Fruit fly (Drosophila melanogaster): ENCODE data around the gene CG11470.

The CG11470 gene

dm6 chr3R:29556003-29556467, 33.5 kb downstream of the CG11470 start, which contains the start of gene Dr:
Gene Dr (plus strand): TSS chr3R:29556386.
- peak; percentile 39 for TF ChIP-seq Mnt (GFP tag; optimal IDR thresholded peaks at IDR 0.05)
- TF ChIP-seq cic (GFP tag; optimal IDR thresholded peaks at IDR 0.05) = no peak
- TF ChIP-seq bab1 (GFP tag; optimal IDR thresholded peaks at IDR 0.05) = no peak
- TF ChIP-seq toe (GFP tag; optimal IDR thresholded peaks at IDR 0.05) = peak; percentile 22
- TF ChIP-seq CG5204 (GFP tag; optimal IDR thresholded peaks at IDR 0.05) = no peak
- TF ChIP-seq pad (GFP tag; optimal IDR thresholded peaks at IDR 0.05) = peak; percentile 94
- no peak for TF ChIP-seq Crg-1 (GFP tag; optimal IDR thresholded peaks at IDR 0.05)
- no peak for TF ChIP-seq kay (GFP tag; ENCODE audit: borderline replicate concordance)
- no peak for TF ChIP-seq tj (GFP tag; optimal IDR thresholded peaks at IDR 0.05)
- TF ChIP-seq Clk (GFP tag; optimal IDR thresholded peaks at IDR 0.05) = no peak
- no peak for TF ChIP-seq CG12768 (GFP tag; optimal IDR thresholded peaks at IDR 0.05)
- no peak for TF ChIP-seq Hr96 (GFP tag; optimal IDR thresholded peaks at IDR 0.05)
- no peak for TF ChIP-seq CG1620 (GFP tag; optimal IDR thresholded peaks at IDR 0.05)
- no peak for TF ChIP-seq ovo (GFP tag; optimal IDR thresholded peaks at IDR 0.05)
- TF ChIP-seq CG7101 (tag; optimal IDR thresholded peaks at IDR 0.05) = no peak
- peak; percentile 4 for TF ChIP-seq CG14711 (tag; optimal IDR thresholded peaks at IDR 0.05)
- no peak for TF ChIP-seq CG11617 (GFP tag; optimal IDR thresholded peaks at IDR 0.05)

dm6 chr3R:29552830-29553583, 36.6 kb downstream of the CG11470 start:
- no peak for TF ChIP-seq cnc (optimal IDR thresholded peaks at IDR 0.05)
- TF ChIP-seq CG7101 (tag; optimal IDR thresholded peaks at IDR 0.05) = no peak
- TF ChIP-seq CG5204 (GFP tag; optimal IDR thresholded peaks at IDR 0.05) = no peak
- TF ChIP-seq CG7045 (GFP tag; optimal IDR thresholded peaks at IDR 0.05) = no peak
- TF ChIP-seq pad (GFP tag; optimal IDR thresholded peaks at IDR 0.05) = no peak
- no peak for TF ChIP-seq CG14711 (tag; optimal IDR thresholded peaks at IDR 0.05)
- TF ChIP-seq Hr96 (GFP tag; optimal IDR thresholded peaks at IDR 0.05) = no peak
- TF ChIP-seq ovo (GFP tag; optimal IDR thresholded peaks at IDR 0.05) = no peak
- no peak for TF ChIP-seq Crg-1 (GFP tag; optimal IDR thresholded peaks at IDR 0.05)
- no peak for TF ChIP-seq CG12768 (GFP tag; optimal IDR thresholded peaks at IDR 0.05)
- no peak for TF ChIP-seq Clk (GFP tag; optimal IDR thresholded peaks at IDR 0.05)
- TF ChIP-seq tj (GFP tag; optimal IDR thresholded peaks at IDR 0.05) = no peak
- TF ChIP-seq cic (GFP tag; optimal IDR thresholded peaks at IDR 0.05) = no peak
- no peak for TF ChIP-seq CG33017 (tag; optimal IDR thresholded peaks at IDR 0.05)
- no peak for TF ChIP-seq CG11617 (GFP tag; optimal IDR thresholded peaks at IDR 0.05)
- TF ChIP-seq CG1620 (GFP tag; optimal IDR thresholded peaks at IDR 0.05) = no peak
- no peak for TF ChIP-seq toe (GFP tag; optimal IDR thresholded peaks at IDR 0.05)
- TF ChIP-seq kay (GFP tag; ENCODE audit: borderline replicate concordance) = no peak

dm6 chr3R:29550735-29551134, 38.8 kb downstream of the CG11470 start:
- TF ChIP-seq CG5204 (GFP tag; optimal IDR thresholded peaks at IDR 0.05) (no peak), pad (GFP tag; optimal IDR thresholded peaks at IDR 0.05) (no peak), ovo (GFP tag; optimal IDR thresholded peaks at IDR 0.05) (no peak), kay (GFP tag; ENCODE audit: borderline replicate concordance) (no peak), Mnt (GFP tag; optimal IDR thresholded peaks at IDR 0.05) (no peak), cic (GFP tag; optimal IDR thresholded peaks at IDR 0.05) (no peak), tj (GFP tag; optimal IDR thresholded peaks at IDR 0.05) (no peak), Crg-1 (GFP tag; optimal IDR thresholded peaks at IDR 0.05) (no peak), CG12768 (GFP tag; optimal IDR thresholded peaks at IDR 0.05) (no peak), Clk (GFP tag; optimal IDR thresholded peaks at IDR 0.05) (no peak), cnc (optimal IDR thresholded peaks at IDR 0.05) (no peak), Hr96 (GFP tag; optimal IDR thresholded peaks at IDR 0.05) (no peak), bab1 (GFP tag; optimal IDR thresholded peaks at IDR 0.05) (no peak), CG33017 (tag; optimal IDR thresholded peaks at IDR 0.05) (no peak), CG1620 (GFP tag; optimal IDR thresholded peaks at IDR 0.05) (no peak), toe (GFP tag; optimal IDR thresholded peaks at IDR 0.05) (no peak), CG7101 (tag; optimal IDR thresholded peaks at IDR 0.05) (no peak), CG14711 (tag; optimal IDR thresholded peaks at IDR 0.05) (no peak), CG11617 (GFP tag; optimal IDR thresholded peaks at IDR 0.05) (no peak)

- TF ChIP-seq CG14711 (tag; optimal IDR thresholded peaks at IDR 0.05) = no peak
- TF ChIP-seq pad (GFP tag; optimal IDR thresholded peaks at IDR 0.05) = no peak
- TF ChIP-seq Crg-1 (GFP tag; optimal IDR thresholded peaks at IDR 0.05) = no peak
- TF ChIP-seq cic (GFP tag; optimal IDR thresholded peaks at IDR 0.05) = no peak
- no peak for TF ChIP-seq CG7045 (GFP tag; optimal IDR thresholded peaks at IDR 0.05)
- no peak for TF ChIP-seq Clk (GFP tag; optimal IDR thresholded peaks at IDR 0.05)
- no peak for TF ChIP-seq Mnt (GFP tag; optimal IDR thresholded peaks at IDR 0.05)
- TF ChIP-seq toe (GFP tag; optimal IDR thresholded peaks at IDR 0.05) = no peak
- TF ChIP-seq ovo (GFP tag; optimal IDR thresholded peaks at IDR 0.05) = no peak
These were observed 39.6 kb downstream of the CG11470 start for dm6 chr3R:29549945-29550344.

- TF ChIP-seq kay (GFP tag; ENCODE audit: borderline replicate concordance) = no peak
- no peak for TF ChIP-seq Crg-1 (GFP tag; optimal IDR thresholded peaks at IDR 0.05)
- TF ChIP-seq CG1620 (GFP tag; optimal IDR thresholded peaks at IDR 0.05) = no peak
- no peak for TF ChIP-seq toe (GFP tag; optimal IDR thresholded peaks at IDR 0.05)
- no peak for TF ChIP-seq CG5204 (GFP tag; optimal IDR thresholded peaks at IDR 0.05)
- no peak for TF ChIP-seq pad (GFP tag; optimal IDR thresholded peaks at IDR 0.05)
- no peak for TF ChIP-seq Clk (GFP tag; optimal IDR thresholded peaks at IDR 0.05)
- TF ChIP-seq bab1 (GFP tag; optimal IDR thresholded peaks at IDR 0.05) = no peak
- no peak for TF ChIP-seq ovo (GFP tag; optimal IDR thresholded peaks at IDR 0.05)
- no peak for TF ChIP-seq CG12768 (GFP tag; optimal IDR thresholded peaks at IDR 0.05)
- TF ChIP-seq CG11617 (GFP tag; optimal IDR thresholded peaks at IDR 0.05) = no peak
- no peak for TF ChIP-seq cnc (optimal IDR thresholded peaks at IDR 0.05)
- no peak for TF ChIP-seq Mnt (GFP tag; optimal IDR thresholded peaks at IDR 0.05)
- TF ChIP-seq tj (GFP tag; optimal IDR thresholded peaks at IDR 0.05) = no peak
- TF ChIP-seq Hr96 (GFP tag; optimal IDR thresholded peaks at IDR 0.05) = no peak
- no peak for TF ChIP-seq CG14711 (tag; optimal IDR thresholded peaks at IDR 0.05)
- TF ChIP-seq cic (GFP tag; optimal IDR thresholded peaks at IDR 0.05) = no peak
- no peak for TF ChIP-seq CG7045 (GFP tag; optimal IDR thresholded peaks at IDR 0.05)
These were observed 40.4 kb downstream of the CG11470 start for dm6 chr3R:29549157-29549556.

Measured in whole organism, adult.